Worm (Caenorhabditis elegans): ENCODE results near the gene end-3.
A peak's percentile ranks its signal among the peaks of the same experiment; 100 is the strongest.

end-3 gene

DNA sequence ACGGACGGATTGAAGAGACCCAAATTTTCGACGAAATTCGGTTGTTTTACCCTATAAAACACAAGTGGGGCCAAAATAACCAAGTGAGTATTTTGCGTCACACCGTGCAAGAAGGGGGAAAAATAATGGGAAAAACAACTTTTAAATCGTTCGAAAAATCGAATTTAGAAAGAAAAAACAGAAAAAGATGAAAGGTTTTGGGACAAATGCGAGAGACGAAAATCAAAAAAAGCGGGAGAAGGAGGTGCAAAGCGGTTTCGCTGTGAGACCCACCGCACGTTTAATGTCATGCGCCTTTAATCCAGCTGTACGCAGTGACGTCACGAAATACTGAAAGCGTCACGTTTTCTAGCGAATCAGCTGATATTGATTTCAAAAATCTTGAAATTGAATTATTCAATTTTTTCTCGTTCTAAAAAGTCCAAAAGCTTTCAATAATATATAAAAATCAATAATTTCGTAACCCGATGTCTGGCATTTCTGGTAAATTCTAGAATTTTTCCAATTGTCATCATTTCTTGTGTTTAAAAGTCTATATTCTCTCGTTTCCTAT lies 2.4 kb upstream of the end-3 start, which contains the start of the genes ddx-17 and aip-1:
ddx-17 (minus strand) TSS at position 51 of the 553 bp plus-strand sequence.
aip-1 (plus strand) TSS at position 332 of the 553 bp plus-strand sequence.
- no peak for TF ChIP-seq Y75B8A.6 (GFP tag; IDR thresholded peaks at IDR 0.05)
- no peak for TF ChIP-seq saeg-2 (GFP tag; IDR thresholded peaks at IDR 0.05)
- TF ChIP-seq lin-29 (GFP tag; IDR thresholded peaks at IDR 0.05) = no peak
- TF ChIP-seq hlh-30 (tag; optimal IDR thresholded peaks at IDR 0.05; ENCODE audit: insufficient read depth) = peak; percentile 96
- TF ChIP-seq hmg-1.1 (GFP tag; IDR thresholded peaks at IDR 0.05) = peak; percentile 58
- TF ChIP-seq vab-7 (GFP tag; IDR thresholded peaks at IDR 0.05) = no peak
- TF ChIP-seq ceh-28 (tag; optimal IDR thresholded peaks at IDR 0.05) = no peak
- TF ChIP-seq nhr-77 (tag; optimal IDR thresholded peaks at IDR 0.05) = peak; percentile 48
- no peak for TF ChIP-seq lin-15B (tag; optimal IDR thresholded peaks at IDR 0.05)
- TF ChIP-seq lin-39 (tag; optimal IDR thresholded peaks at IDR 0.05) = no peak
- no peak for TF ChIP-seq mxl-2 (GFP tag; conservative IDR thresholded peaks at IDR 0.05)
- TF ChIP-seq T20F7.1 (GFP tag; optimal IDR thresholded peaks at IDR 0.05) = peak; percentile 72
- peak in 1 of 2 experiments; percentile 84 for TF ChIP-seq hif-1 (tag; optimal IDR thresholded peaks at IDR 0.05)
- peak; percentile 85 for TF ChIP-seq dve-1 (tag; optimal IDR thresholded peaks at IDR 0.05; ENCODE audit: insufficient read depth)
- TF ChIP-seq mxl-3 (GFP tag; optimal IDR thresholded peaks at IDR 0.05) = peak; percentile 42
- TF ChIP-seq lsy-2 (tag; optimal IDR thresholded peaks at IDR 0.05) = peak; percentile 8 to 87
- no peak for TF ChIP-seq attf-4 (tag; optimal IDR thresholded peaks at IDR 0.05)
- peak; percentile 12 for TF ChIP-seq ztf-7 (tag; optimal IDR thresholded peaks at IDR 0.05)
- peak; percentile 44 for TF ChIP-seq nhr-25 (tag; optimal IDR thresholded peaks at IDR 0.05; ENCODE audit: borderline replicate concordance, insufficient read depth)
- TF ChIP-seq ztf-11 (tag; optimal IDR thresholded peaks at IDR 0.05) = no peak
- peak; percentile 98 for TF ChIP-seq hlh-11 (tag; optimal IDR thresholded peaks at IDR 0.05)
- peak; percentile 30 for TF ChIP-seq nhr-48 (tag; optimal IDR thresholded peaks at IDR 0.05)
- TF ChIP-seq dmd-6 (GFP tag; IDR thresholded peaks at IDR 0.05) = peak; percentile 65
- no peak for TF ChIP-seq F37D6.2 (tag; optimal IDR thresholded peaks at IDR 0.05)
- TF ChIP-seq daf-19 (GFP tag; conservative IDR thresholded peaks at IDR 0.05) = no peak
- TF ChIP-seq zag-1 (tag; optimal IDR thresholded peaks at IDR 0.05) = no peak
- TF ChIP-seq lir-3 (tag; optimal IDR thresholded peaks at IDR 0.05) = no peak
- 0 out of 2 replicates have a peak, but pooled peaks have one; percentile 57 for TF ChIP-seq T26A8.4 (GFP tag; IDR thresholded peaks at IDR 0.05)
- TF ChIP-seq set-16 (GFP tag; IDR thresholded peaks at IDR 0.05) = no peak
- TF ChIP-seq dpl-1 (GFP tag; optimal IDR thresholded peaks at IDR 0.05) = peak; percentile 77
- TF ChIP-seq zfp-2 (tag; optimal IDR thresholded peaks at IDR 0.05) = no peak
- TF ChIP-seq snpc-1.2 (GFP tag; IDR thresholded peaks at IDR 0.05) = no peak
- TF ChIP-seq nhr-6 (tag; optimal IDR thresholded peaks at IDR 0.05) = peak; percentile 97
- no peak for TF ChIP-seq gei-8 (GFP tag; optimal IDR thresholded peaks at IDR 0.05)
- TF ChIP-seq mep-1 (tag; optimal IDR thresholded peaks at IDR 0.05) = peak; percentile 82
- no peak for TF ChIP-seq spr-3 (GFP tag; optimal IDR thresholded peaks at IDR 0.05)
- TF ChIP-seq ceh-44 (GFP tag; IDR thresholded peaks at IDR 0.05) = no peak
- TF ChIP-seq Y105C5A.15 (GFP tag; IDR thresholded peaks at IDR 0.05) = no peak
- TF ChIP-seq ceh-20 (GFP tag; IDR thresholded peaks at IDR 0.05) = peak; percentile 46; the same call in 1 of the 2 replicates
- TF ChIP-seq mes-2 (tag; optimal IDR thresholded peaks at IDR 0.05; ENCODE audit: poor library complexity, severe bottlenecking) = peak; percentile 72
- no peak for TF ChIP-seq duxl-1 (tag; optimal IDR thresholded peaks at IDR 0.05; ENCODE audit: poor library complexity)
- peak; percentile 73 for TF ChIP-seq lin-38 (GFP tag; IDR thresholded peaks at IDR 0.05)
- TF ChIP-seq zip-2 (tag; optimal IDR thresholded peaks at IDR 0.05) = peak; percentile 21
- TF ChIP-seq rbr-2 (tag; optimal IDR thresholded peaks at IDR 0.05) = peak; percentile 57
- no peak for TF ChIP-seq pha-4 (GFP tag; IDR thresholded peaks at IDR 0.05)
- peak; percentile 71 for TF ChIP-seq pha-4 (tag; optimal IDR thresholded peaks at IDR 0.05)
- TF ChIP-seq nhr-42 (GFP tag; IDR thresholded peaks at IDR 0.05) = no peak
- TF ChIP-seq zip-11 (GFP tag; IDR thresholded peaks at IDR 0.05) = no peak
- no peak for TF ChIP-seq daf-16 (GFP tag; optimal IDR thresholded peaks at IDR 0.05)
- peak; percentile 4 for TF ChIP-seq daf-16 (tag; optimal IDR thresholded peaks at IDR 0.05)
